Fruit fly (Drosophila melanogaster) whole organism, adult: ENCODE data around the gene Myb.

Source experiments
- CG12768 ChIP-seq: fragments of 200-800 bp; sonication (Bioruptor generic); optimal IDR thresholded peaks from 2 replicates; lab custom pipeline; 2017; ENCODE audit warnings: missing biosample characterization, missing genetic modification characterization, mild to moderate bottlenecking, moderate library complexity, missing genetic modification reagents
- CG14711 ChIP-seq: fragments of 200-800 bp; sonication (Bioruptor generic); optimal IDR thresholded peaks from 2 replicates; lab custom pipeline; 2018; ENCODE audit warnings: missing biosample characterization, mild to moderate bottlenecking, missing genetic modification characterization, moderate library complexity
- CG33017 ChIP-seq: fragments of 200-800 bp; sonication (Bioruptor generic); optimal IDR thresholded peaks from 2 replicates; lab custom pipeline; 2018; ENCODE audit warnings: missing biosample characterization, mild to moderate bottlenecking, missing genetic modification characterization, moderate library complexity
- CG5204 ChIP-seq: fragments of 200-800 bp; sonication (Bioruptor generic); optimal IDR thresholded peaks from 2 replicates; lab custom pipeline; 2016; ENCODE audit warnings: missing biosample characterization, missing genetic modification characterization
- CG7101 ChIP-seq: fragments of 200-800 bp; sonication (Bioruptor generic); optimal IDR thresholded peaks from 2 replicates; lab custom pipeline; 2018; ENCODE audit warnings: missing biosample characterization, mild to moderate bottlenecking, missing genetic modification characterization, moderate library complexity
- Crg-1 ChIP-seq: fragments of 200-800 bp; sonication (Bioruptor generic); optimal IDR thresholded peaks from 2 replicates; lab custom pipeline; 2016; ENCODE audit warnings: missing biosample characterization, missing genetic modification characterization
- cic ChIP-seq: fragments of 200-800 bp; sonication (Bioruptor generic); optimal IDR thresholded peaks from 2 replicates; lab custom pipeline; 2017; ENCODE audit warnings: missing biosample characterization, mild to moderate bottlenecking, missing genetic modification characterization, moderate library complexity
- cnc ChIP-seq, 2 experiments: fragments of >200 bp; optimal IDR thresholded peaks; 2 replicates each; lab custom pipeline; 2017
- pad ChIP-seq: fragments of 200-800 bp; sonication (Bioruptor generic); optimal IDR thresholded peaks from 3 replicates; lab custom pipeline; 2017; ENCODE audit warnings: missing biosample characterization, missing genetic modification characterization, mild to moderate bottlenecking, moderate library complexity, missing genetic modification reagents

- no peak for TF ChIP-seq cic
- no peak for TF ChIP-seq pad
- TF ChIP-seq CG7101 (tag; lab: Kevin White, UChicago): no peak
- TF ChIP-seq CG14711 (tag; lab: Kevin White, UChicago): no peak
- TF ChIP-seq cnc (optimal IDR thresholded peaks at IDR 0.05; lab: Kevin White, UChicago): no peak
- no peak for TF ChIP-seq CG33017
- TF ChIP-seq CG5204 (GFP tag; lab: Kevin White, UChicago): no peak
- TF ChIP-seq CG12768: no peak
- no peak for TF ChIP-seq Crg-1
These were observed 11.2 kb upstream of the Myb start for dm6 chrX:15868781-15869180.
